Worm (Caenorhabditis elegans) whole organism, L2 larva: Measurements from ENCODE around the gene W02A2.8.

ENCODE experiments used
- ZK546.5 ChIP-seq: sonication (generic microtip); optimal IDR thresholded peaks from 2 replicates; lab custom pipeline; 2017; ENCODE audit warnings: missing biosample characterization, missing genetic modification characterization
- aly-2 ChIP-seq: fragments of 150-350 bp; optimal IDR thresholded peaks from 2 replicates; lab custom pipeline; 2014; ENCODE audit warnings: missing biosample characterization, missing genetic modification characterization
- egl-27 ChIP-seq: sonication (generic microtip); optimal IDR thresholded peaks from 3 replicates; lab custom pipeline; 2017; ENCODE audit warnings: missing biosample characterization, missing genetic modification reagents, missing genetic modification characterization
- elt-3 ChIP-seq: sonication (generic microtip); optimal IDR thresholded peaks from 2 replicates; lab custom pipeline; 2017; ENCODE audit warnings: missing biosample characterization, missing genetic modification characterization
- lin-11 ChIP-seq: fragments of 150-350 bp; sonication (generic microtip); optimal IDR thresholded peaks from 2 replicates; lab custom pipeline; 2014; ENCODE audit warnings: missing biosample characterization, missing genetic modification characterization, inconsistent platforms, mixed read lengths
- lin-13 ChIP-seq: fragments of 150-350 bp; optimal IDR thresholded peaks from 2 replicates; lab custom pipeline; 2014; ENCODE audit warnings: missing biosample characterization, missing genetic modification reagents, missing genetic modification characterization
- nhr-10 ChIP-seq: sonication (generic microtip); optimal IDR thresholded peaks from 2 replicates; lab custom pipeline; 2017; ENCODE audit warnings: missing biosample characterization, missing genetic modification characterization
- nhr-25 ChIP-seq: fragments of 150-350 bp; sonication (generic microtip); optimal IDR thresholded peaks from 3 replicates; lab custom pipeline; 2014; ENCODE audit warnings: missing biosample characterization, missing genetic modification characterization
- skn-1 ChIP-seq: sonication (generic microtip); optimal IDR thresholded peaks from 2 replicates; lab custom pipeline; 2017; ENCODE audit warnings: missing biosample characterization, missing genetic modification characterization

ce11 chrIV:13358488-13358887 lies at the start of gene W02A2.8:
- TF ChIP-seq skn-1 (tag; lab: Kevin White, UChicago) (no peak), lin-13 (no peak), ZK546.5 (no peak), aly-2 (tag; lab: Kevin White, UChicago) (no peak), nhr-25 (no peak), nhr-10 (tag; lab: Kevin White, UChicago) (no peak), lin-11 (tag; lab: Kevin White, UChicago) (no peak), egl-27 (tag; lab: Kevin White, UChicago) (no peak), elt-3 (no peak)
